Worm (Caenorhabditis elegans) whole organism, L1 larva: ENCODE measurements around the gene C06A8.8.
A peak's percentile ranks its signal among the peaks of the same experiment; 100 is the strongest.

Experiments used
- C04F5.9 ChIP-seq: sonication (generic microtip); optimal IDR thresholded peaks from 2 replicates; lab custom pipeline; 2016; ENCODE audit warnings: missing genetic modification characterization, missing compliant biosample characterization
- C16A3.4 ChIP-seq: fragments of 150-350 bp; optimal IDR thresholded peaks from 2 replicates; lab custom pipeline; 2014; ENCODE audit warnings: missing biosample characterization, missing genetic modification characterization
- C34B4.2 ChIP-seq: sonication (generic microtip); optimal IDR thresholded peaks from 2 replicates; lab custom pipeline; 2017; ENCODE audit warnings: mild to moderate bottlenecking, missing genetic modification characterization, missing compliant biosample characterization
- Y116A8C.19 ChIP-seq: sonication (generic microtip); optimal IDR thresholded peaks from 2 replicates; lab custom pipeline; 2016; ENCODE audit warnings: missing compliant biosample characterization, missing genetic modification characterization, borderline replicate concordance
- aha-1 ChIP-seq: fragments of 150-350 bp; optimal IDR thresholded peaks from 2 replicates; lab custom pipeline; 2014; ENCODE audit warnings: missing biosample characterization, missing genetic modification characterization
- alr-1 ChIP-seq: fragments of 200-800 bp; sonication (Bioruptor generic); optimal IDR thresholded peaks from 2 replicates; lab custom pipeline; 2018; ENCODE audit warnings: borderline replicate concordance, mild to moderate bottlenecking, missing genetic modification characterization, missing compliant biosample characterization
- aly-2 ChIP-seq: fragments of 150-350 bp; optimal IDR thresholded peaks from 2 replicates; lab custom pipeline; 2014; ENCODE audit warnings: missing biosample characterization, missing genetic modification characterization
- ama-1 ChIP-seq: fragments of 150-350 bp; optimal IDR thresholded peaks from 2 replicates; lab custom pipeline; 2014
- blmp-1 ChIP-seq: fragments of 150-350 bp; optimal IDR thresholded peaks from 2 replicates; lab custom pipeline; 2014; ENCODE audit warnings: missing biosample characterization, missing genetic modification characterization
- ces-1 ChIP-seq: fragments of 150-350 bp; optimal IDR thresholded peaks from 2 replicates; lab custom pipeline; 2014; ENCODE audit warnings: missing biosample characterization, missing genetic modification reagents, missing genetic modification characterization
- dsc-1 ChIP-seq: sonication (generic microtip); optimal IDR thresholded peaks from 2 replicates; lab custom pipeline; 2016; ENCODE audit warnings: mild to moderate bottlenecking, missing genetic modification characterization, missing compliant biosample characterization
- efl-1 ChIP-seq, 4 experiments: fragments of 150-350 bp; optimal IDR thresholded peaks in 3 of 4; peaks in 1 of 4; 1 replicate in 1 of 4; 2 replicates in 3 of 4; lab custom pipeline; 2014; ENCODE audit warnings: missing biosample characterization in 2 of 4, missing genetic modification characterization in 2 of 4, missing genetic modification reagents in 2 of 4
- efl-3 ChIP-seq: fragments of 200-800 bp; sonication (Bioruptor generic); optimal IDR thresholded peaks from 2 replicates; lab custom pipeline; 2018; ENCODE audit warnings: mild to moderate bottlenecking, missing genetic modification characterization, missing compliant biosample characterization
- egl-13 ChIP-seq: sonication (generic microtip); optimal IDR thresholded peaks from 2 replicates; lab custom pipeline; 2016; ENCODE audit warnings: missing genotype, missing genetic modification reagents, missing genetic modification characterization, missing compliant biosample characterization
- egl-27 ChIP-seq, 2 experiments: fragments of 150-350 bp in 1 of 2; sonication (generic microtip); optimal IDR thresholded peaks; 3 replicates each; lab custom pipeline; 2017 to 2018; ENCODE audit warnings: missing biosample characterization in 2 of 2, missing genetic modification characterization in 2 of 2, missing genetic modification reagents in 2 of 2
- elt-2 ChIP-seq: sonication (generic microtip); optimal IDR thresholded peaks from 2 replicates; lab custom pipeline; 2016; ENCODE audit warnings: missing genetic modification characterization, mild to moderate bottlenecking, inconsistent platforms, missing compliant biosample characterization, missing genetic modification reagents
- elt-3 ChIP-seq, 6 experiments: fragments of 150-350 bp in 1 of 6; sonication (generic microtip); optimal IDR thresholded peaks; 2 replicates each; lab custom pipeline; 2017 to 2018; ENCODE audit warnings: missing biosample characterization in 6 of 6, missing genetic modification characterization in 6 of 6, inconsistent platforms in 1 of 6
- ets-5 ChIP-seq: fragments of 200-800 bp; sonication (Bioruptor generic); IDR thresholded peaks from 2 replicates; pipeline ENCODE4 v1.3.6; 2022; ENCODE audit warnings: missing genetic modification characterization, missing compliant biosample characterization
- fkh-8 ChIP-seq: sonication (generic microtip); optimal IDR thresholded peaks from 2 replicates; lab custom pipeline; 2016; ENCODE audit warnings: mild to moderate bottlenecking, missing genetic modification characterization, missing compliant biosample characterization
- fos-1 ChIP-seq: fragments of 150-350 bp; optimal IDR thresholded peaks from 2 replicates; lab custom pipeline; 2014; ENCODE audit warnings: missing biosample characterization, missing genetic modification characterization
- grh-1 ChIP-seq: fragments of 200-800 bp; sonication (Bioruptor generic); IDR thresholded peaks from 2 replicates; pipeline ENCODE4 v1.3.6; 2022; ENCODE audit warnings: missing genetic modification reagents, missing genetic modification characterization, missing compliant biosample characterization
- hlh-17 ChIP-seq: fragments of 200-800 bp; sonication (Bioruptor generic); optimal IDR thresholded peaks from 2 replicates; lab custom pipeline; 2018; ENCODE audit warnings: missing genetic modification characterization, mild to moderate bottlenecking, missing compliant biosample characterization, moderate library complexity, borderline replicate concordance
- hpl-2 ChIP-seq: fragments of 150-350 bp; optimal IDR thresholded peaks from 2 replicates; lab custom pipeline; 2014; ENCODE audit warnings: missing biosample characterization, missing genetic modification reagents, missing genetic modification characterization
- irx-1 ChIP-seq: sonication (generic microtip); optimal IDR thresholded peaks from 2 replicates; lab custom pipeline; 2016; ENCODE audit warnings: missing genetic modification characterization, missing compliant biosample characterization
- isw-1 ChIP-seq: fragments of 200-800 bp; sonication (Bioruptor generic); IDR thresholded peaks from 2 replicates; pipeline ENCODE4 v1.3.6; 2022; ENCODE audit warnings: missing genetic modification characterization, missing compliant biosample characterization
- lin-13 ChIP-seq: fragments of 150-350 bp; optimal IDR thresholded peaks from 2 replicates; lab custom pipeline; 2014; ENCODE audit warnings: missing biosample characterization, missing genetic modification reagents, missing genetic modification characterization
- lin-14 ChIP-seq: fragments of 200-800 bp; sonication (Bioruptor generic); optimal IDR thresholded peaks from 2 replicates; lab custom pipeline; 2018; ENCODE audit warnings: mild to moderate bottlenecking, missing genetic modification characterization, moderate library complexity, missing compliant biosample characterization
- lin-15B ChIP-seq: fragments of 150-350 bp; sonication (generic microtip); optimal IDR thresholded peaks from 3 replicates; lab custom pipeline; 2014; ENCODE audit warnings: missing biosample characterization, missing genetic modification characterization
- lin-35 ChIP-seq, 2 experiments: fragments of 150-350 bp; optimal IDR thresholded peaks; 2 replicates each; lab custom pipeline; 2014; ENCODE audit warnings: missing biosample characterization in 2 of 2, missing genetic modification characterization in 2 of 2, missing genetic modification reagents in 2 of 2
- lsy-2 ChIP-seq, 2 experiments: fragments of 150-350 bp; optimal IDR thresholded peaks; 2 replicates each; lab custom pipeline; 2014; ENCODE audit warnings: missing biosample characterization in 2 of 2, missing genetic modification characterization in 2 of 2
- mep-1 ChIP-seq: fragments of 150-350 bp; optimal IDR thresholded peaks from 2 replicates; lab custom pipeline; 2014; ENCODE audit warnings: missing biosample characterization, missing genetic modification characterization
- nhr-12 ChIP-seq: sonication (generic microtip); optimal IDR thresholded peaks from 2 replicates; lab custom pipeline; 2017; ENCODE audit warnings: missing biosample characterization, missing genetic modification characterization
- nhr-19 ChIP-seq: fragments of 200-800 bp; sonication (Bioruptor generic); conservative IDR thresholded peaks from 2 replicates; pipeline ENCODE4 v1.3.6; 2022; ENCODE audit warnings: missing genetic modification characterization, missing compliant biosample characterization
- nhr-20 ChIP-seq: sonication (generic microtip); optimal IDR thresholded peaks from 2 replicates; lab custom pipeline; 2016; ENCODE audit warnings: mild to moderate bottlenecking, missing genetic modification characterization, missing compliant biosample characterization
- nhr-47 ChIP-seq: sonication (generic microtip); optimal IDR thresholded peaks from 2 replicates; lab custom pipeline; 2016; ENCODE audit warnings: mild to moderate bottlenecking, missing genetic modification characterization, moderate library complexity, missing compliant biosample characterization
- nhr-85 ChIP-seq: sonication (generic microtip); peaks from one replicate; lab custom pipeline; 2016; ENCODE audit warnings: missing genetic modification characterization, inconsistent platforms, missing compliant biosample characterization
- nhr-90 ChIP-seq: sonication (generic microtip); optimal IDR thresholded peaks from 2 replicates; lab custom pipeline; 2016; ENCODE audit warnings: mild to moderate bottlenecking, missing genetic modification characterization, missing compliant biosample characterization; ENCODE audit not compliant: poor library complexity
- pag-3 ChIP-seq: sonication (generic microtip); optimal IDR thresholded peaks from 2 replicates; lab custom pipeline; 2017; ENCODE audit warnings: missing genetic modification characterization, mild to moderate bottlenecking, missing compliant biosample characterization, antibody characterized with exemption, borderline replicate concordance; ENCODE audit not compliant: insufficient read depth
- pax-3 ChIP-seq: fragments of 200-800 bp; sonication (Bioruptor generic); optimal IDR thresholded peaks from 2 replicates; lab custom pipeline; 2018; ENCODE audit warnings: mild to moderate bottlenecking, missing genetic modification characterization, moderate library complexity, missing compliant biosample characterization
- pqm-1 ChIP-seq: sonication (generic microtip); optimal IDR thresholded peaks from 3 replicates; lab custom pipeline; 2017; ENCODE audit warnings: missing biosample characterization, missing genetic modification characterization
- rnt-1 ChIP-seq: sonication (generic microtip); optimal IDR thresholded peaks from 2 replicates; lab custom pipeline; 2016; ENCODE audit warnings: mild to moderate bottlenecking, missing genetic modification characterization, moderate library complexity, missing compliant biosample characterization
- skn-1 ChIP-seq: fragments of 150-350 bp; optimal IDR thresholded peaks from 2 replicates; lab custom pipeline; 2014; ENCODE audit warnings: missing biosample characterization, missing genetic modification characterization
- snpc-4 ChIP-seq: fragments of 150-350 bp; optimal IDR thresholded peaks from 2 replicates; lab custom pipeline; 2014; ENCODE audit warnings: missing biosample characterization, missing genetic modification characterization
- snu-23 ChIP-seq: sonication (generic microtip); optimal IDR thresholded peaks from 2 replicates; lab custom pipeline; 2016; ENCODE audit warnings: missing genetic modification characterization, missing compliant biosample characterization
- sptf-1 ChIP-seq: fragments of 150-350 bp; optimal IDR thresholded peaks from 2 replicates; lab custom pipeline; 2014; ENCODE audit warnings: missing biosample characterization, missing genetic modification characterization
- tbx-2 ChIP-seq: sonication (generic microtip); optimal IDR thresholded peaks from 2 replicates; lab custom pipeline; 2016; ENCODE audit warnings: missing genetic modification characterization, missing compliant biosample characterization
- tlp-1 ChIP-seq: fragments of 150-350 bp; optimal IDR thresholded peaks from 2 replicates; lab custom pipeline; 2014; ENCODE audit warnings: missing biosample characterization, missing genetic modification characterization
- unc-130 ChIP-seq: fragments of 150-350 bp; optimal IDR thresholded peaks from 2 replicates; lab custom pipeline; 2017; ENCODE audit warnings: missing biosample characterization, missing genetic modification characterization, inconsistent platforms
- unc-30 ChIP-seq: sonication (generic microtip); optimal IDR thresholded peaks from 2 replicates; lab custom pipeline; 2017; ENCODE audit warnings: missing biosample characterization, missing genetic modification characterization
- unc-86 ChIP-seq: sonication (generic microtip); optimal IDR thresholded peaks from 2 replicates; lab custom pipeline; 2016; ENCODE audit warnings: missing genetic modification characterization, missing compliant biosample characterization
- vab-15 ChIP-seq: sonication (generic microtip); optimal IDR thresholded peaks from 2 replicates; lab custom pipeline; 2017; ENCODE audit warnings: missing genotype, mild to moderate bottlenecking, missing genetic modification characterization, missing compliant biosample characterization
- xbp-1 ChIP-seq: sonication (generic microtip); optimal IDR thresholded peaks from 2 replicates; lab custom pipeline; 2016; ENCODE audit warnings: missing genetic modification characterization, missing compliant biosample characterization
- zip-4 ChIP-seq: fragments of 200-800 bp; sonication (Bioruptor generic); optimal IDR thresholded peaks from 2 replicates; lab custom pipeline; 2018; ENCODE audit warnings: mild to moderate bottlenecking, missing genetic modification characterization, moderate library complexity, missing compliant biosample characterization

Gene C06A8.8

ce11 chrII:7776715-7777114 lies 4.9 kb upstream of the C06A8.8 start (continued):
- TF ChIP-seq lsy-2 (tag; optimal IDR thresholded peaks at IDR 0.05; lab: Kevin White, UChicago) (no peak), ama-1 (lab: Kevin White, UChicago) (no peak), nhr-85 (tag; lab: Kevin White, UChicago) (no peak), lin-15B (tag; lab: Kevin White, UChicago) (no peak), snu-23 (peak; percentile 2), nhr-20 (tag; lab: Kevin White, UChicago) (peak; percentile 16), vab-15 (tag; lab: Kevin White, UChicago) (no peak), pag-3 (tag; lab: Kevin White, UChicago) (no peak), fos-1 (tag; lab: Kevin White, UChicago) (no peak), fkh-8 (tag; lab: Kevin White, UChicago) (no peak), dsc-1 (tag; lab: Kevin White, UChicago) (no peak), unc-130 (tag; lab: Kevin White, UChicago) (no peak), unc-86 (tag; lab: Kevin White, UChicago) (no peak), egl-13 (no peak), alr-1 (no peak), mep-1 (tag; lab: Kevin White, UChicago) (no peak), sptf-1 (tag; lab: Kevin White, UChicago) (no peak), C34B4.2 (tag; lab: Kevin White, UChicago) (no peak), efl-1 (optimal IDR thresholded peaks at IDR 0.05; lab: Kevin White, UChicago) (no peak), efl-1 (GFP tag; optimal IDR thresholded peaks at IDR 0.05 in 1 of 2; lab: Kevin White, UChicago) (no peak), elt-3 (tag; optimal IDR thresholded peaks at IDR 0.05; lab: Kevin White, UChicago) (peak; percentile 29 to 97 (median 86)), pax-3 (tag; lab: Kevin White, UChicago) (no peak), elt-2 (tag; lab: Kevin White, UChicago) (peak; percentile 75), lin-14 (GFP tag; lab: Kevin White, UChicago) (peak; percentile 49), blmp-1 (tag; lab: Kevin White, UChicago) (peak; percentile 34), pqm-1 (tag; lab: Kevin White, UChicago) (peak; percentile 29), isw-1 (GFP tag; lab: Robert Waterston, UW) (no peak), xbp-1 (no peak), unc-30 (tag; lab: Kevin White, UChicago) (no peak), hlh-17 (no peak), irx-1 (tag; lab: Kevin White, UChicago) (no peak), ces-1 (GFP tag; lab: Kevin White, UChicago) (no peak), aly-2 (no peak), grh-1 (GFP tag; lab: Robert Waterston, UW) (0 out of 2 replicates have a peak, but pooled peaks have one; percentile 15), aha-1 (tag; lab: Kevin White, UChicago) (no peak), Y116A8C.19 (tag; lab: Kevin White, UChicago) (no peak), tlp-1 (tag; lab: Kevin White, UChicago) (peak; percentile 14), C04F5.9 (tag; lab: Kevin White, UChicago) (no peak), tbx-2 (tag; lab: Kevin White, UChicago) (no peak), egl-27 (tag; optimal IDR thresholded peaks at IDR 0.05; lab: Kevin White, UChicago) (no peak), skn-1 (tag; lab: Kevin White, UChicago) (no peak), zip-4 (no peak), C16A3.4 (no peak), efl-3 (no peak), lin-13 (GFP tag; lab: Kevin White, UChicago) (no peak), nhr-12 (tag; lab: Kevin White, UChicago) (no peak), nhr-47 (tag; lab: Kevin White, UChicago) (no peak), ets-5 (GFP tag; lab: Robert Waterston, UW) (no peak), lin-35 (GFP tag; optimal IDR thresholded peaks at IDR 0.05; lab: Kevin White, UChicago) (no peak), snpc-4 (tag; lab: Kevin White, UChicago) (no peak), rnt-1 (tag; lab: Kevin White, UChicago) (no peak), nhr-90 (tag; lab: Kevin White, UChicago) (peak; percentile 24), nhr-19 (GFP tag; lab: Robert Waterston, UW) (no peak; the same call in 1 of the 2 replicates), hpl-2 (GFP tag; lab: Kevin White, UChicago) (no peak)
